Worm (Caenorhabditis elegans) whole organism, L1 larva: Measurements from ENCODE around the gene vha-7.

Experiments used
- ceh-8 ChIP-seq: fragments of 200-800 bp; sonication (Bioruptor generic); optimal IDR thresholded peaks from 2 replicates; lab custom pipeline; 2018; ENCODE audit warnings: mild to moderate bottlenecking, missing genetic modification characterization, moderate library complexity, missing compliant biosample characterization
- ceh-82 ChIP-seq, 3 experiments: fragments of 150-350 bp in 1 of 3; sonication (generic microtip) in 2 of 3; optimal IDR thresholded peaks; 2 replicates each; lab custom pipeline; 2014 to 2017; ENCODE audit warnings: missing biosample characterization in 3 of 3, missing genetic modification characterization in 3 of 3
- ceh-88 ChIP-seq: fragments of 200-800 bp; sonication (Bioruptor generic); IDR thresholded peaks from 2 replicates; pipeline ENCODE4 v1.3.6; 2022; ENCODE audit warnings: missing genetic modification characterization, missing compliant biosample characterization
- dpl-1 ChIP-seq, 3 experiments: fragments of 150-350 bp in 2 of 3; sonication (generic microtip) in 1 of 3; optimal IDR thresholded peaks; 2 replicates each; lab custom pipeline; 2014 to 2017; ENCODE audit warnings: missing biosample characterization in 3 of 3, missing genetic modification characterization in 3 of 3, missing genetic modification reagents in 3 of 3
- dsc-1 ChIP-seq: sonication (generic microtip); optimal IDR thresholded peaks from 2 replicates; lab custom pipeline; 2016; ENCODE audit warnings: mild to moderate bottlenecking, missing genetic modification characterization, missing compliant biosample characterization
- efl-1 ChIP-seq, 4 experiments: fragments of 150-350 bp; optimal IDR thresholded peaks in 3 of 4; peaks in 1 of 4; 1 replicate in 1 of 4; 2 replicates in 3 of 4; lab custom pipeline; 2014; ENCODE audit warnings: missing biosample characterization in 2 of 4, missing genetic modification characterization in 2 of 4, missing genetic modification reagents in 2 of 4
- fkh-10 ChIP-seq: sonication (generic microtip); optimal IDR thresholded peaks from 2 replicates; lab custom pipeline; 2017; ENCODE audit warnings: missing biosample characterization, missing genetic modification reagents, missing genetic modification characterization
- fkh-4 ChIP-seq: sonication (generic microtip); optimal IDR thresholded peaks from 2 replicates; lab custom pipeline; 2016; ENCODE audit warnings: missing compliant biosample characterization, missing genetic modification characterization, borderline replicate concordance
- fkh-8 ChIP-seq: sonication (generic microtip); optimal IDR thresholded peaks from 2 replicates; lab custom pipeline; 2016; ENCODE audit warnings: mild to moderate bottlenecking, missing genetic modification characterization, missing compliant biosample characterization
- fos-1 ChIP-seq: fragments of 150-350 bp; optimal IDR thresholded peaks from 2 replicates; lab custom pipeline; 2014; ENCODE audit warnings: missing biosample characterization, missing genetic modification characterization
- grh-1 ChIP-seq: fragments of 200-800 bp; sonication (Bioruptor generic); IDR thresholded peaks from 2 replicates; pipeline ENCODE4 v1.3.6; 2022; ENCODE audit warnings: missing genetic modification reagents, missing genetic modification characterization, missing compliant biosample characterization
- hlh-17 ChIP-seq: fragments of 200-800 bp; sonication (Bioruptor generic); optimal IDR thresholded peaks from 2 replicates; lab custom pipeline; 2018; ENCODE audit warnings: missing genetic modification characterization, mild to moderate bottlenecking, missing compliant biosample characterization, moderate library complexity, borderline replicate concordance
- hlh-4 ChIP-seq: sonication (generic microtip); optimal IDR thresholded peaks from 2 replicates; lab custom pipeline; 2016; ENCODE audit warnings: mild to moderate bottlenecking, missing genetic modification characterization, missing compliant biosample characterization
- hpl-2 ChIP-seq: fragments of 150-350 bp; optimal IDR thresholded peaks from 2 replicates; lab custom pipeline; 2014; ENCODE audit warnings: missing biosample characterization, missing genetic modification reagents, missing genetic modification characterization
- isw-1 ChIP-seq: fragments of 200-800 bp; sonication (Bioruptor generic); IDR thresholded peaks from 2 replicates; pipeline ENCODE4 v1.3.6; 2022; ENCODE audit warnings: missing genetic modification characterization, missing compliant biosample characterization
- jun-1 ChIP-seq: fragments of 150-350 bp; optimal IDR thresholded peaks from 2 replicates; lab custom pipeline; 2014; ENCODE audit warnings: missing biosample characterization, missing genetic modification reagents, missing genetic modification characterization
- lin-13 ChIP-seq: fragments of 150-350 bp; optimal IDR thresholded peaks from 2 replicates; lab custom pipeline; 2014; ENCODE audit warnings: missing biosample characterization, missing genetic modification reagents, missing genetic modification characterization
- lin-14 ChIP-seq: fragments of 200-800 bp; sonication (Bioruptor generic); optimal IDR thresholded peaks from 2 replicates; lab custom pipeline; 2018; ENCODE audit warnings: mild to moderate bottlenecking, missing genetic modification characterization, moderate library complexity, missing compliant biosample characterization
- lir-3 ChIP-seq: sonication (generic microtip); optimal IDR thresholded peaks from 2 replicates; lab custom pipeline; 2016; ENCODE audit warnings: mild to moderate bottlenecking, missing genetic modification characterization, moderate library complexity, missing compliant biosample characterization; ENCODE audit not compliant: poor library complexity
- lsy-2 ChIP-seq, 2 experiments: fragments of 150-350 bp; optimal IDR thresholded peaks; 2 replicates each; lab custom pipeline; 2014; ENCODE audit warnings: missing biosample characterization in 2 of 2, missing genetic modification characterization in 2 of 2
- mef-2 ChIP-seq: fragments of 150-350 bp; optimal IDR thresholded peaks from 2 replicates; lab custom pipeline; 2014; ENCODE audit warnings: missing biosample characterization, missing genetic modification characterization
- nhr-12 ChIP-seq: sonication (generic microtip); optimal IDR thresholded peaks from 2 replicates; lab custom pipeline; 2017; ENCODE audit warnings: missing biosample characterization, missing genetic modification characterization
- nhr-237 ChIP-seq: fragments of 150-350 bp; optimal IDR thresholded peaks from 2 replicates; lab custom pipeline; 2014; ENCODE audit warnings: missing biosample characterization, missing genetic modification characterization
- nhr-28 ChIP-seq: fragments of 150-350 bp; optimal IDR thresholded peaks from 2 replicates; lab custom pipeline; 2014; ENCODE audit warnings: missing biosample characterization, missing genetic modification characterization
- nhr-47 ChIP-seq: sonication (generic microtip); optimal IDR thresholded peaks from 2 replicates; lab custom pipeline; 2016; ENCODE audit warnings: mild to moderate bottlenecking, missing genetic modification characterization, moderate library complexity, missing compliant biosample characterization
- nhr-71 ChIP-seq: sonication (generic microtip); optimal IDR thresholded peaks from 2 replicates; lab custom pipeline; 2016; ENCODE audit warnings: mild to moderate bottlenecking, missing genetic modification characterization, moderate library complexity, missing compliant biosample characterization
- nhr-76 ChIP-seq: sonication (generic microtip); optimal IDR thresholded peaks from 2 replicates; lab custom pipeline; 2017; ENCODE audit warnings: missing biosample characterization, missing genetic modification characterization
- nhr-77 ChIP-seq: fragments of 150-350 bp; optimal IDR thresholded peaks from 2 replicates; lab custom pipeline; 2014; ENCODE audit warnings: missing biosample characterization, missing genetic modification characterization
- pag-3 ChIP-seq: sonication (generic microtip); optimal IDR thresholded peaks from 2 replicates; lab custom pipeline; 2017; ENCODE audit warnings: missing genetic modification characterization, mild to moderate bottlenecking, missing compliant biosample characterization, antibody characterized with exemption, borderline replicate concordance; ENCODE audit not compliant: insufficient read depth
- rnt-1 ChIP-seq: sonication (generic microtip); optimal IDR thresholded peaks from 2 replicates; lab custom pipeline; 2016; ENCODE audit warnings: mild to moderate bottlenecking, missing genetic modification characterization, moderate library complexity, missing compliant biosample characterization
- snpc-4 ChIP-seq: fragments of 150-350 bp; optimal IDR thresholded peaks from 2 replicates; lab custom pipeline; 2014; ENCODE audit warnings: missing biosample characterization, missing genetic modification characterization
- snu-23 ChIP-seq: sonication (generic microtip); optimal IDR thresholded peaks from 2 replicates; lab custom pipeline; 2016; ENCODE audit warnings: missing genetic modification characterization, missing compliant biosample characterization
- unc-30 ChIP-seq: sonication (generic microtip); optimal IDR thresholded peaks from 2 replicates; lab custom pipeline; 2017; ENCODE audit warnings: missing biosample characterization, missing genetic modification characterization
- unc-62 ChIP-seq: fragments of 150-350 bp; optimal IDR thresholded peaks from 2 replicates; lab custom pipeline; 2014; ENCODE audit warnings: missing biosample characterization, missing genetic modification reagents, missing genetic modification characterization
- zag-1 ChIP-seq: fragments of 150-350 bp; optimal IDR thresholded peaks from 2 replicates; lab custom pipeline; 2014; ENCODE audit warnings: missing biosample characterization, missing genetic modification characterization

The vha-7 gene

DNA sequence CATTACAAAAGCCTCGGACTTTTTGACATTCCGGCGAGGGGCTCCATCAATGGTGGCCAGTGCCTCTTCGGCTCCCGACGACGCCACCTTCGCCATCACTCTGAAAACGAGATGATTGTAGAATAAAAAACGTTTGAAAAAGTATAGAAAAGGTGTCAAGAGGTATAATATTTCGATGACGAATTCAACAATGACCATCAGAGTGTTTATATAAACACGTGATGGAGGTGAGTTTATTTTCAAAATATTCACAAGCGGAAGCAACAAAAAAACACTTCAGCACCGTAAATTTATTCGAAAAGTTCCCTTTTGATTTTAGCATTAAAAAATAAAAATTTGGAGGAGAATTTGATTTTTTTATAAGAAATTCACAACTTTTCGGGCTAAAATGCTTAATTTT, 25.6 kb upstream of the vha-7 start, which contains the start of gene efa-6:
Gene efa-6, minus strand, starts transcription at position 101 of the 400 bp plus-strand sequence.
- no peak for TF ChIP-seq snu-23 (GFP tag; lab: Kevin White, UChicago)
- TF ChIP-seq nhr-77 (tag; lab: Kevin White, UChicago): no peak
- no peak for TF ChIP-seq fkh-4 (tag; lab: Kevin White, UChicago)
- no peak for TF ChIP-seq lsy-2 (tag; optimal IDR thresholded peaks at IDR 0.05; lab: Kevin White, UChicago)
- TF ChIP-seq jun-1 (tag; lab: Kevin White, UChicago): no peak
- TF ChIP-seq ceh-88: no peak
- no peak for TF ChIP-seq nhr-12
- TF ChIP-seq dsc-1 (tag; lab: Kevin White, UChicago): no peak

DNA sequence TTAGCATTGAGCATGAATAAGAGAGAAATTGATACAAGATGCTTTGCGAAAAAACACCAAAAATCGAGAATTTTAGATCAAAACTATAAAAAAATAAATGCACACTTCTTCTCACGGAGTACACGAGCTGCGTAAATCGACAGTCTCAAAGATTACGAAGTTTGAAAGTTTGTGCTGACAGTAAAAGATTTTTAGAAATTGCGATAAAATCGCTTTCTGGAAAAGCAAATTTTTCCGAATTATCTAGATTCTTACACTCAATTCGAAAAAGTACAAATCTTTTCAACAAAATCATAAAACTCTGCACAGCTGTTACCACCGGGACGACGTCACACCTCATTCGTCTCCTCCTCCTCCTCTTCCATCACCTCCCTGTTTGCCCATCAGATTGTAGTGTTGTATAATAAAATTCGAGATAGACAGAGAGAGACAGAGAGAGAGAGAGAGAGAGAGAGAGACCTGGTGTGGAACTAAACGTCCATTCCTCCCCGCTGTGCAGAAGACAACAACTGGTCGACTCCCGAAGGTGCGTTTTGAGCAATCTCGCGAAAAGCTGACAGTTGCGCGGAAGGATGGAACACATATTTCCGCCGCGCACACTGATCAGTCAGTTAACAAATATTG, 25.0 kb upstream of the vha-7 start:
- TF ChIP-seq snu-23 (GFP tag; lab: Kevin White, UChicago) (peak; percentile 9), unc-62 (GFP tag; lab: Kevin White, UChicago) (no peak), snpc-4 (no peak), lsy-2 (tag; optimal IDR thresholded peaks at IDR 0.05; lab: Kevin White, UChicago) (peak in 1 of 2 experiments; percentile 14), mef-2 (tag; lab: Kevin White, UChicago) (no peak), rnt-1 (peak; percentile 74), lin-14 (peak; percentile 62), nhr-71 (tag; lab: Kevin White, UChicago) (peak; percentile 37)

DNA sequence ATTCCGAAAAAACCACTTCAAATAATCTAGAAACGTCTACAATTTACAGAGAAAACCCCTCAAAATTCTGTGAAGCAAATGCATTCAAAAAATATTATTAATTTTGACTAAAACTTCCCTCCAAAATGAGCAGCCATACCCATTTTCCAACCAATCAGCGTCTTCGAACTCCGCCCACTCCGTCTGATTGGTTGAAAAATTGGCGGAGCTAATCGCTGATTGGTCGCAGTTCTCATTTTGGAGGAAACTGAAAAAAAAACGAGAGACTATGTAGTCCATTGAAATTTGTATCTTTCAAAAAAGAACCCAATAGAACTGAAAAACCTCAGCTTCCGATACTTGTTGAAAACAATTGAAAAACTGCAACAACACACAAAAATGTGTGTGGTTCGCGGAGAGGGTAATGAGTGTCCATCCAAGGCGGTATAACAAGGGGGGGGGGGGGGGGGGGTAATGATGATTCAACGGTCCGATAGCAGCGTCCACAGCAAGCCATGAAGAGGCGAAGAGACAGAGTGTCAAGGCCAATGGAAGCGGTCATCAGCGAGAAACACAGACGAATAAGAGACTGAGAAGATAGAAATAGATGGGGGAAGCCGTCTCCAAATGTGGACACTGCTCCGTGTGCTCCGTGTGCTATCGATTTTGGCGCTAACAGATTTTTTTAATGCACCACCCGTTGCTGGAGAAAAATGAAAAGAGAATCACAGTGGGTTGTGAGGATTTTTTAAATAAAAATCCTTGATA, 23.1 kb upstream of the vha-7 start:
- TF ChIP-seq lin-13 (no peak), hlh-4 (no peak), nhr-47 (tag; lab: Kevin White, UChicago) (no peak), nhr-76 (tag; lab: Kevin White, UChicago) (no peak), lin-14 (peak; percentile 71), jun-1 (tag; lab: Kevin White, UChicago) (no peak), efl-1 (optimal IDR thresholded peaks at IDR 0.05; lab: Kevin White, UChicago) (no peak), efl-1 (GFP tag; optimal IDR thresholded peaks at IDR 0.05 in 1 of 2; lab: Kevin White, UChicago) (peak in 1 of 2 experiments; percentile 39), nhr-237 (tag; lab: Kevin White, UChicago) (no peak), grh-1 (GFP tag; lab: Robert Waterston, UW) (no peak), fos-1 (tag; lab: Kevin White, UChicago) (no peak), ceh-88 (no peak), lsy-2 (tag; optimal IDR thresholded peaks at IDR 0.05; lab: Kevin White, UChicago) (no peak), snu-23 (GFP tag; lab: Kevin White, UChicago) (peak; percentile 0), fkh-10 (no peak), ceh-8 (GFP tag; lab: Kevin White, UChicago) (no peak), fkh-8 (tag; lab: Kevin White, UChicago) (peak; percentile 3), hpl-2 (GFP tag; lab: Kevin White, UChicago) (no peak), dpl-1 (GFP tag; optimal IDR thresholded peaks at IDR 0.05; lab: Kevin White, UChicago) (peak in 1 of 3 experiments; percentile 5), zag-1 (tag; lab: Kevin White, UChicago) (no peak), pag-3 (tag; lab: Kevin White, UChicago) (no peak), lir-3 (tag; lab: Kevin White, UChicago) (no peak), ceh-82 (tag; optimal IDR thresholded peaks at IDR 0.05; lab: Kevin White, UChicago) (peak in 1 of 3 experiments; percentile 8), unc-30 (no peak), isw-1 (GFP tag; lab: Robert Waterston, UW) (no peak), hlh-17 (GFP tag; lab: Kevin White, UChicago) (no peak), nhr-28 (tag; lab: Kevin White, UChicago) (no peak)
